Worm (Caenorhabditis elegans): ENCODE results near the gene F35D11.3.

The F35D11.3 gene

ce11 chrII:4571868-4572267 is 36.3 kb upstream of the F35D11.3 start, which contains the start of gene vab-1:
vab-1 (plus strand) TSS chrII:4572000.
- TF ChIP-seq syd-9 (tag; optimal IDR thresholded peaks at IDR 0.05) = no peak
- no peak for TF ChIP-seq hlh-30 (tag; optimal IDR thresholded peaks at IDR 0.05; ENCODE audit: insufficient read depth)
- TF ChIP-seq mec-3 (tag; optimal IDR thresholded peaks at IDR 0.05; ENCODE audit: borderline replicate concordance) = no peak
- no peak for TF ChIP-seq tbx-7 (tag; optimal IDR thresholded peaks at IDR 0.05)
- no peak for TF ChIP-seq K09A11.1 (tag; optimal IDR thresholded peaks at IDR 0.05; ENCODE audit: insufficient read depth)
- no peak for TF ChIP-seq ceh-9 (tag; optimal IDR thresholded peaks at IDR 0.05)
- no peak for TF ChIP-seq dmd-4 (tag; optimal IDR thresholded peaks at IDR 0.05; ENCODE audit: borderline replicate concordance)

- no peak for TF ChIP-seq lim-6 (tag; optimal IDR thresholded peaks at IDR 0.05)
- TF ChIP-seq pat-9 (tag; optimal IDR thresholded peaks at IDR 0.05) = no peak
- no peak for TF ChIP-seq hlh-30 (tag; optimal IDR thresholded peaks at IDR 0.05; ENCODE audit: insufficient read depth)
- TF ChIP-seq pha-4 (tag; optimal IDR thresholded peaks at IDR 0.05) = no peak
- no peak for TF ChIP-seq zip-5 (tag; optimal IDR thresholded peaks at IDR 0.05)
- no peak for TF ChIP-seq eyg-1 (tag; optimal IDR thresholded peaks at IDR 0.05)
- no peak for TF ChIP-seq ceh-2 (tag; optimal IDR thresholded peaks at IDR 0.05)
- TF ChIP-seq elt-2 (tag; optimal IDR thresholded peaks at IDR 0.05) = no peak
- TF ChIP-seq ref-2 (tag; optimal IDR thresholded peaks at IDR 0.05) = no peak
- TF ChIP-seq C38D4.7 (GFP tag; optimal IDR thresholded peaks at IDR 0.05) = no peak
- no peak for TF ChIP-seq lin-11 (tag; optimal IDR thresholded peaks at IDR 0.05)
- TF ChIP-seq ceh-31 (tag; optimal IDR thresholded peaks at IDR 0.05) = no peak
- TF ChIP-seq ceh-14 (tag; optimal IDR thresholded peaks at IDR 0.05) = no peak
- TF ChIP-seq tbx-2 (tag; optimal IDR thresholded peaks at IDR 0.05) = no peak
Observed at ce11 chrII:4572579-4572978, 35.6 kb upstream of the F35D11.3 start.

- TF ChIP-seq pat-9 (tag; optimal IDR thresholded peaks at IDR 0.05) = no peak
- peak; percentile 64 for TF ChIP-seq ceh-34 (tag; optimal IDR thresholded peaks at IDR 0.05)
Observed at ce11 chrII:4573084-4573483, 35.1 kb upstream of the F35D11.3 start.

- TF ChIP-seq ceh-18 (tag; optimal IDR thresholded peaks at IDR 0.05) = no peak
- TF ChIP-seq unc-42 (tag; optimal IDR thresholded peaks at IDR 0.05) = peak; percentile 96
Observed at ce11 chrII:4574658-4575057, 33.5 kb upstream of the F35D11.3 start.

- peak; percentile 76 for TF ChIP-seq unc-55 (GFP tag; optimal IDR thresholded peaks at IDR 0.05)
- no peak for TF ChIP-seq fkh-10 (GFP tag; optimal IDR thresholded peaks at IDR 0.05)
Observed at ce11 chrII:4575579-4575978, 32.6 kb upstream of the F35D11.3 start.

ce11 chrII:4577391-4577790 is 30.8 kb upstream of the F35D11.3 start:
- TF ChIP-seq sox-2 (GFP tag; IDR thresholded peaks at IDR 0.05) (no peak), tbx-2 (tag; optimal IDR thresholded peaks at IDR 0.05) (peak; percentile 30)

- TF ChIP-seq hlh-15 (tag; optimal IDR thresholded peaks at IDR 0.05) (no peak), pha-2 (tag; optimal IDR thresholded peaks at IDR 0.05) (no peak), elt-4 (tag; optimal IDR thresholded peaks at IDR 0.05) (no peak), npax-4 (tag; optimal IDR thresholded peaks at IDR 0.05) (no peak), hlh-6 (tag; optimal IDR thresholded peaks at IDR 0.05) (no peak), tbx-7 (tag; optimal IDR thresholded peaks at IDR 0.05) (no peak), unc-3 (GFP tag; conservative IDR thresholded peaks at IDR 0.05) (peak; percentile 63), unc-3 (tag; optimal IDR thresholded peaks at IDR 0.05) (no peak), K02D7.2 (tag; optimal IDR thresholded peaks at IDR 0.05) (no peak), T23F11.4 (GFP tag; optimal IDR thresholded peaks at IDR 0.05) (no peak), unc-55 (GFP tag; optimal IDR thresholded peaks at IDR 0.05) (peak; percentile 37), dve-1 (tag; optimal IDR thresholded peaks at IDR 0.05) (no peak), ahr-1 (tag; optimal IDR thresholded peaks at IDR 0.05) (no peak), unc-42 (tag; optimal IDR thresholded peaks at IDR 0.05) (peak; percentile 62), ceh-18 (tag; optimal IDR thresholded peaks at IDR 0.05) (no peak), che-1 (tag; optimal IDR thresholded peaks at IDR 0.05) (no peak), ceh-14 (tag; optimal IDR thresholded peaks at IDR 0.05) (no peak), pros-1 (tag; optimal IDR thresholded peaks at IDR 0.05) (no peak), pha-4 (tag; optimal IDR thresholded peaks at IDR 0.05) (no peak)
Observed at ce11 chrII:4579375-4579774, 28.8 kb upstream of the F35D11.3 start.

Data from whole organism, late embryonic.